Worm (Caenorhabditis elegans): ENCODE results near the gene ZC53.1.

DNA sequence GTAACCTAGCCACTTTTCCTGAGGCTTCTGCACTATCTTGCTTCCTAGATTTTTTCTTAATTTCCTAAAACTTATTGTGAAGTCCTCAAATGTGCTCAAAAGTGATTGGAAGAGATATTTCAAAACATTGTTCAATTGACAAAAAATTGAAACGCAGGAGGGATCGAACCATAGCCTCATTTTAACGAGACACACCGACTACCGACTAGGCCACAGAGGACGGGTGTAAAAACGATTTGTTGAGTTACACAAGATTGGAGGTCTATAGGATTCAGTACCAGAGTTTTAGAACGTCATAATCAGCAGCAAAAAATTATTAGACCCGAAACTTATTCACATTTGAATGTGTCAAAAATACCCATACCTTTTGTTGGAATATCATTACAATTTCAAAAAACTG is 26.1 kb upstream of the ZC53.1 start:
- no peak for TF ChIP-seq sdz-38 (tag; optimal IDR thresholded peaks at IDR 0.05)
- no peak for TF ChIP-seq F39B2.1 (GFP tag; IDR thresholded peaks at IDR 0.05)
- no peak for TF ChIP-seq ceh-58 (GFP tag; IDR thresholded peaks at IDR 0.05)
